Worm (Caenorhabditis elegans): Measurements from ENCODE around the gene srx-2.
A peak's percentile ranks its signal among the peaks of the same experiment; 100 is the strongest.

srx-2 gene

DNA sequence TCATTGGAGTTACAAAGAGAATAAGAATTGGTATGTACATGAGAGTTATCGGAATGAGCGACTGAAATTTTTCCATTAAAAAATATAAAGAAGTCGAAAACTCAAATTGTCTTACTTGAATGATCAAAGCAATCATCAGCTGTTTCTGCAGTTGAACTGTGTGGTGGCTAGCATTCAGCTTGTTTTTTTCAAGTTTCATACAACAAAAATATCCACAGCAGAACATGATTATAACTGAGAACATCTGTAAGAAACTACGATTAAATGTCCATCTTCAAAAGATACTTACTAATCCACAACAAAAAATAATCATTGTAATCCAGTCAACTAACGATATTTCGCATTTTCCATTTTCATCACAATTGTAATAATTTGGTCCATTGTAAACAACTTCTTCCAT, 24.5 kb upstream of the srx-2 start:
- TF ChIP-seq daf-12 (tag; optimal IDR thresholded peaks at IDR 0.05) (no peak), unc-62 (GFP tag; optimal IDR thresholded peaks at IDR 0.05 in 1 of 2) (peak in 1 of 2 experiments; percentile 3), unc-62 (tag; optimal IDR thresholded peaks at IDR 0.05) (no peak)

- no peak for TF ChIP-seq egl-43 (GFP tag; IDR thresholded peaks at IDR 0.05)
- no peak for TF ChIP-seq nhr-48 (tag; optimal IDR thresholded peaks at IDR 0.05)
- no peak for TF ChIP-seq daf-16 (GFP tag; optimal IDR thresholded peaks at IDR 0.05)
- TF ChIP-seq daf-16 (tag; optimal IDR thresholded peaks at IDR 0.05) = no peak
- no peak for TF ChIP-seq dmd-8 (GFP tag; IDR thresholded peaks at IDR 0.05)
- TF ChIP-seq T20F7.1 (GFP tag; optimal IDR thresholded peaks at IDR 0.05) = no peak
- no peak for TF ChIP-seq zfp-2 (tag; optimal IDR thresholded peaks at IDR 0.05)
- no peak for TF ChIP-seq nhr-6 (tag; optimal IDR thresholded peaks at IDR 0.05)
- no peak for TF ChIP-seq snpc-1.2 (GFP tag; IDR thresholded peaks at IDR 0.05)
- TF ChIP-seq daf-12 (tag; optimal IDR thresholded peaks at IDR 0.05) = no peak
- TF ChIP-seq mxl-3 (GFP tag; optimal IDR thresholded peaks at IDR 0.05) = no peak
- no peak for TF ChIP-seq F37D6.2 (tag; optimal IDR thresholded peaks at IDR 0.05)
- no peak for TF ChIP-seq dpl-1 (GFP tag; optimal IDR thresholded peaks at IDR 0.05)
- TF ChIP-seq ctbp-1 (GFP tag; IDR thresholded peaks at IDR 0.05) = no peak
- TF ChIP-seq zip-2 (tag; optimal IDR thresholded peaks at IDR 0.05) = no peak
Observed at ce11 chrV:8985740-8986139, 23.5 kb upstream of the srx-2 start, which contains the start of gene str-85. str-85 (minus strand) TSS chrV:8985840.

- TF ChIP-seq Y5F2A.4 (GFP tag; optimal IDR thresholded peaks at IDR 0.05) = no peak
- TF ChIP-seq unc-130 (GFP tag; optimal IDR thresholded peaks at IDR 0.05) = no peak
- TF ChIP-seq duxl-1 (tag; optimal IDR thresholded peaks at IDR 0.05; ENCODE audit: poor library complexity) = no peak
- no peak for TF ChIP-seq cey-2 (tag; optimal IDR thresholded peaks at IDR 0.05; ENCODE audit: borderline replicate concordance, insufficient read depth)
- no peak for TF ChIP-seq T26A8.4 (GFP tag; IDR thresholded peaks at IDR 0.05)
- TF ChIP-seq ceh-28 (tag; optimal IDR thresholded peaks at IDR 0.05) = no peak
- TF ChIP-seq nhr-11 (tag; optimal IDR thresholded peaks at IDR 0.05) = no peak
- TF ChIP-seq spr-1 (tag; optimal IDR thresholded peaks at IDR 0.05) = no peak
Observed at ce11 chrV:8988104-8988503, 21.2 kb upstream of the srx-2 start, which contains the start of gene str-87. str-87 (minus strand) TSS chrV:8988204.

- no peak for TF ChIP-seq unc-130 (GFP tag; optimal IDR thresholded peaks at IDR 0.05)
- no peak for TF ChIP-seq nhr-237 (tag; optimal IDR thresholded peaks at IDR 0.05)
- TF ChIP-seq ceh-32 (tag; optimal IDR thresholded peaks at IDR 0.05; ENCODE audit: poor library complexity) = no peak
- no peak for TF ChIP-seq aha-1 (tag)
- TF ChIP-seq snpc-4 (tag; optimal IDR thresholded peaks at IDR 0.05) = no peak
- TF ChIP-seq ZK546.5 (tag; optimal IDR thresholded peaks at IDR 0.05) = no peak
- no peak for TF ChIP-seq zip-11 (GFP tag; IDR thresholded peaks at IDR 0.05)
- TF ChIP-seq ceh-20 (GFP tag; IDR thresholded peaks at IDR 0.05) = no peak
- TF ChIP-seq nhr-111 (GFP tag; optimal IDR thresholded peaks at IDR 0.05) = no peak
- no peak for TF ChIP-seq nhr-76 (tag; optimal IDR thresholded peaks at IDR 0.05)
- no peak for TF ChIP-seq mdl-1 (tag; optimal IDR thresholded peaks at IDR 0.05)
- TF ChIP-seq nhr-48 (tag; optimal IDR thresholded peaks at IDR 0.05) = no peak
- no peak for TF ChIP-seq lsy-2 (tag; optimal IDR thresholded peaks at IDR 0.05)
- TF ChIP-seq tag-97 (GFP tag; IDR thresholded peaks at IDR 0.05) = no peak
- no peak for TF ChIP-seq lin-29 (GFP tag; IDR thresholded peaks at IDR 0.05)
- no peak for TF ChIP-seq ceh-44 (GFP tag; IDR thresholded peaks at IDR 0.05)
- no peak for TF ChIP-seq arid-1 (GFP tag; conservative IDR thresholded peaks at IDR 0.05)
- no peak for TF ChIP-seq hlh-11 (tag; optimal IDR thresholded peaks at IDR 0.05)
Observed at ce11 chrV:8990194-8990649, 19.1 kb upstream of the srx-2 start, which contains the start of gene F59E11.7. F59E11.7 (plus strand) TSS chrV:8990244.

Measured in whole organism, L4 larva.